Fruit fly (Drosophila melanogaster) whole organism: Measurements from ENCODE around the gene mge.

Source experiments
- CG8478 ChIP-seq: fragments of >200 bp; optimal IDR thresholded peaks from 2 replicates; lab custom pipeline; 2018; ENCODE audit warnings: inconsistent platforms
- Dll ChIP-seq: fragments of >200 bp; optimal IDR thresholded peaks from 2 replicates; lab custom pipeline; 2017
- EcR ChIP-seq, 2 experiments: fragments of >200 bp; optimal IDR thresholded peaks; 2 replicates each; lab custom pipeline; 2017; ENCODE audit warnings: missing biosample characterization in 2 of 2, missing genetic modification characterization in 2 of 2, missing genetic modification reagents in 2 of 2
- pan ChIP-seq: fragments of >200 bp; optimal IDR thresholded peaks from 2 replicates; lab custom pipeline; 2017
- psq ChIP-seq: fragments of >200 bp; optimal IDR thresholded peaks from 2 replicates; lab custom pipeline; 2017
- usp ChIP-seq: fragments of >200 bp; optimal IDR thresholded peaks from 2 replicates; lab custom pipeline; 2017; ENCODE audit warnings: missing biosample characterization, missing genetic modification characterization, mixed read lengths

DNA sequence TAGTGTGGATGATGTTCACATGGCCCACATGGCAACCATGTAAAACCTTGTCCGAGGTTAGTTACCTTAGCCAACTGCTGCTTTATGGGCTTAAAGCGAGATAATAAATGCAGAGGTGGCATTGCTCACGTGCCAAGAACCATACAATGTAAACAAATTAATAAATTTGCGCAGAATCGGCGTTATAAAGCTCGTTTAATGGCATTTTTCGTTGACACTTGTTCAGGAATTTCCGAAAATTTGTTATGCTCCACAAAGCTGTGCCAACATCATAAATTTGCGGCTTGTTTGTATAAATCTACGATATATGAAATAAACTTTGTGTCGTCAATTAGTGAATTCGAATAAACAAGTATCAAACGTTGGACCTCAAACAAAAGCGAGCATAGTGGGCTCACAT lies 22.0 kb upstream of the mge start:
- TF ChIP-seq pan (lab: Kevin White, UChicago) (no peak), psq (lab: Kevin White, UChicago) (no peak), usp (GFP tag; lab: Kevin White, UChicago) (no peak), EcR (GFP tag; optimal IDR thresholded peaks at IDR 0.05; lab: Kevin White, UChicago) (no peak), CG8478 (lab: Kevin White, UChicago) (no peak), Dll (lab: Kevin White, UChicago) (no peak)
